Worm (Caenorhabditis elegans) whole organism, late embryonic: ENCODE measurements around the gene W03B1.9.

Experiments
- ceh-2 ChIP-seq: sonication (generic microtip); optimal IDR thresholded peaks from 2 replicates; lab custom pipeline; 2016; ENCODE audit warnings: missing genotype, missing genetic modification characterization, missing compliant biosample characterization
- ceh-9 ChIP-seq: sonication (generic microtip); optimal IDR thresholded peaks from 2 replicates; lab custom pipeline; 2016; ENCODE audit warnings: mild to moderate bottlenecking, missing genetic modification characterization, inconsistent platforms, missing compliant biosample characterization
- che-1 ChIP-seq: sonication (generic microtip); optimal IDR thresholded peaks from 2 replicates; lab custom pipeline; 2016; ENCODE audit warnings: mild to moderate bottlenecking, missing genetic modification characterization, missing compliant biosample characterization
- dve-1 ChIP-seq: sonication (generic microtip); optimal IDR thresholded peaks from 2 replicates; lab custom pipeline; 2017; ENCODE audit warnings: antibody characterized with exemption, mild to moderate bottlenecking, missing genetic modification characterization, missing compliant biosample characterization
- elt-2 ChIP-seq: sonication (generic microtip); optimal IDR thresholded peaks from 2 replicates; lab custom pipeline; 2016; ENCODE audit warnings: missing genetic modification reagents, missing genetic modification characterization, missing compliant biosample characterization
- fkh-6 ChIP-seq: sonication (generic microtip); optimal IDR thresholded peaks from 2 replicates; lab custom pipeline; 2016; ENCODE audit warnings: missing genetic modification characterization, missing compliant biosample characterization
- lin-11 ChIP-seq: fragments of 200-800 bp; sonication (Bioruptor generic); optimal IDR thresholded peaks from 2 replicates; lab custom pipeline; 2018; ENCODE audit warnings: mild to moderate bottlenecking, missing genetic modification characterization, missing compliant biosample characterization
- nfya-1 ChIP-seq: sonication (generic microtip); optimal IDR thresholded peaks from 2 replicates; lab custom pipeline; 2017; ENCODE audit warnings: missing genetic modification characterization, mild to moderate bottlenecking, missing compliant biosample characterization, antibody characterized with exemption, moderate library complexity
- pag-3 ChIP-seq: sonication (generic microtip); optimal IDR thresholded peaks from 2 replicates; lab custom pipeline; 2016; ENCODE audit warnings: missing compliant biosample characterization, missing genetic modification characterization, borderline replicate concordance
- pha-4 ChIP-seq: fragments of 150-350 bp; optimal IDR thresholded peaks from 2 replicates; lab custom pipeline; 2018; ENCODE audit warnings: missing biosample characterization, missing genetic modification reagents, missing genetic modification characterization
- sox-2 ChIP-seq: fragments of 200-800 bp; sonication (Bioruptor generic); IDR thresholded peaks from 2 replicates; pipeline ENCODE4 v1.3.6; 2022; ENCODE audit warnings: missing genetic modification reagents, missing genetic modification characterization, missing compliant biosample characterization

DNA sequence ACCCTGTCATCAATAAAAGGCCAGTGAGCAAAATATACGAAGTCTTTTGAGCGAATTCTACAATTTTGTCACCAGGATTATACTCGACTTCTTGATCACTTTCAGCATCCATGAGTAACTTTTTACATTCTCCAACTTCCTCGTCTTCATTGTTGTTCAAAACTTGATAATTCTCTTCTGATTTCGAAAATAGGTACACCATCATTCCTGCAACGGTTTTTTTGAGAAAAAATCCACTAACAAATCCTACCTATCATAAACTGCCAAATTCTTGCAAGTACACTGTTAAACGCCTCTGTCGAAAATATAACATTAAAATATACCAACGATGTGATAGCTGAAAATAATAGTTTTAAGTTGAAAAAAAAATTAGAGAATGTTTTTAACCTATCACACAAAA, 12.0 kb downstream of the W03B1.9 start:
- no peak for TF ChIP-seq dve-1 (tag; lab: Kevin White, UChicago)
- no peak for TF ChIP-seq che-1 (tag; lab: Kevin White, UChicago)
- TF ChIP-seq nfya-1 (tag; lab: Kevin White, UChicago): no peak
- no peak for TF ChIP-seq fkh-6 (tag; lab: Kevin White, UChicago)
- TF ChIP-seq pag-3 (tag; lab: Kevin White, UChicago): no peak
- no peak for TF ChIP-seq sox-2 (GFP tag; lab: Robert Waterston, UW)
- no peak for TF ChIP-seq lin-11 (tag; lab: Kevin White, UChicago)
- no peak for TF ChIP-seq pha-4 (tag; lab: Kevin White, UChicago)
- TF ChIP-seq elt-2 (tag; lab: Kevin White, UChicago): no peak
- no peak for TF ChIP-seq ceh-2 (tag; lab: Kevin White, UChicago)
- no peak for TF ChIP-seq ceh-9
